Fruit fly (Drosophila melanogaster) whole organism, larva: ENCODE data around the gene CG17744.

Source experiments
- noc ChIP-seq: fragments of 200-800 bp; sonication (Bioruptor generic); optimal IDR thresholded peaks from 3 replicates; lab custom pipeline; 2019; ENCODE audit warnings: missing biosample characterization, mild to moderate bottlenecking, missing genetic modification characterization, moderate library complexity

CG17744 gene

dm6 chr3L:6976601-6977140 is 49.9 kb downstream of the CG17744 start:
- no peak for TF ChIP-seq noc

- no peak for TF ChIP-seq noc
Observed at dm6 chr3L:6975875-6976274, 50.7 kb downstream of the CG17744 start.
